Fruit fly (Drosophila melanogaster): ENCODE data around the gene Cdk1.

- TF ChIP-seq h (optimal IDR thresholded peaks at IDR 0.05) (no peak), psq (optimal IDR thresholded peaks at IDR 0.05) (no peak), Myc (optimal IDR thresholded peaks at IDR 0.05) (no peak), ttk (optimal IDR thresholded peaks at IDR 0.05) (no peak)
These were observed 51.2 kb downstream of the Cdk1 start for dm6 chr2L:10334854-10335277.

All from Kc167 (cell line).